Worm (Caenorhabditis elegans) whole organism, L2 larva: ENCODE data around the gene F18E9.7.

Experiments used
- C34F6.9 ChIP-seq: fragments of 150-350 bp; optimal IDR thresholded peaks from 2 replicates; lab custom pipeline; 2014; ENCODE audit warnings: missing biosample characterization, missing genetic modification characterization
- F13H6.1 ChIP-seq: sonication (generic microtip); optimal IDR thresholded peaks from 2 replicates; lab custom pipeline; 2016; ENCODE audit warnings: missing genetic modification characterization, missing compliant biosample characterization
- R02D3.7 ChIP-seq: fragments of 150-350 bp; optimal IDR thresholded peaks from 2 replicates; lab custom pipeline; 2014; ENCODE audit warnings: missing biosample characterization, missing genetic modification characterization
- Y55F3AM.14 ChIP-seq: fragments of 200-800 bp; sonication (Bioruptor generic); optimal IDR thresholded peaks from 2 replicates; lab custom pipeline; 2018; ENCODE audit warnings: mild to moderate bottlenecking, missing genetic modification characterization, missing compliant biosample characterization
- ZK546.5 ChIP-seq: sonication (generic microtip); optimal IDR thresholded peaks from 2 replicates; lab custom pipeline; 2017; ENCODE audit warnings: missing biosample characterization, missing genetic modification characterization
- aly-2 ChIP-seq: fragments of 150-350 bp; optimal IDR thresholded peaks from 2 replicates; lab custom pipeline; 2014; ENCODE audit warnings: missing biosample characterization, missing genetic modification characterization
- ama-1 ChIP-seq: fragments of 150-350 bp; optimal IDR thresholded peaks from 2 replicates; lab custom pipeline; 2018; ENCODE audit warnings: inconsistent platforms
- blmp-1 ChIP-seq: sonication (generic microtip); optimal IDR thresholded peaks from 2 replicates; lab custom pipeline; 2017; ENCODE audit warnings: missing genetic modification characterization, mild to moderate bottlenecking, missing compliant biosample characterization, antibody characterized with exemption, moderate library complexity; ENCODE audit not compliant: insufficient read depth
- ceh-16 ChIP-seq: fragments of 150-350 bp; optimal IDR thresholded peaks from 2 replicates; lab custom pipeline; 2014; ENCODE audit warnings: missing biosample characterization, missing genetic modification characterization
- ceh-82 ChIP-seq: fragments of 150-350 bp; optimal IDR thresholded peaks from 2 replicates; lab custom pipeline; 2014; ENCODE audit warnings: missing biosample characterization, missing genetic modification characterization
- crh-2 ChIP-seq: sonication (generic microtip); optimal IDR thresholded peaks from 2 replicates; lab custom pipeline; 2017; ENCODE audit warnings: missing biosample characterization, missing genetic modification characterization
- dmd-4 ChIP-seq: sonication (generic microtip); optimal IDR thresholded peaks from 2 replicates; lab custom pipeline; 2017; ENCODE audit warnings: missing biosample characterization, missing genetic modification characterization
- egl-27 ChIP-seq: sonication (generic microtip); optimal IDR thresholded peaks from 3 replicates; lab custom pipeline; 2017; ENCODE audit warnings: missing biosample characterization, missing genetic modification reagents, missing genetic modification characterization
- elt-3 ChIP-seq: sonication (generic microtip); optimal IDR thresholded peaks from 2 replicates; lab custom pipeline; 2017; ENCODE audit warnings: missing biosample characterization, missing genetic modification characterization
- fos-1 ChIP-seq: fragments of 150-350 bp; optimal IDR thresholded peaks from 2 replicates; lab custom pipeline; 2014; ENCODE audit warnings: missing biosample characterization, missing genetic modification characterization
- gmeb-1 ChIP-seq: fragments of 150-350 bp; optimal IDR thresholded peaks from 2 replicates; lab custom pipeline; 2014; ENCODE audit warnings: missing biosample characterization, missing genetic modification characterization
- lin-11 ChIP-seq: fragments of 150-350 bp; sonication (generic microtip); optimal IDR thresholded peaks from 2 replicates; lab custom pipeline; 2014; ENCODE audit warnings: missing biosample characterization, missing genetic modification characterization, inconsistent platforms, mixed read lengths
- lin-13 ChIP-seq: fragments of 150-350 bp; optimal IDR thresholded peaks from 2 replicates; lab custom pipeline; 2014; ENCODE audit warnings: missing biosample characterization, missing genetic modification reagents, missing genetic modification characterization
- lsy-2 ChIP-seq, 2 experiments: fragments of 150-350 bp in 1 of 2; sonication (generic microtip) in 1 of 2; optimal IDR thresholded peaks; 2 replicates each; lab custom pipeline; 2014 to 2017; ENCODE audit warnings: missing biosample characterization in 2 of 2, missing genetic modification characterization in 2 of 2
- mab-5 ChIP-seq: fragments of 150-350 bp; optimal IDR thresholded peaks from 2 replicates; lab custom pipeline; 2014; ENCODE audit warnings: missing biosample characterization, missing genetic modification characterization
- mbf-1 ChIP-seq: sonication (generic microtip); optimal IDR thresholded peaks from 2 replicates; lab custom pipeline; 2017; ENCODE audit warnings: missing biosample characterization, missing genetic modification characterization
- mdl-1 ChIP-seq, 2 experiments: fragments of 150-350 bp in 1 of 2; sonication (generic microtip) in 1 of 2; optimal IDR thresholded peaks; 2 replicates each; lab custom pipeline; 2017; ENCODE audit warnings: missing biosample characterization in 2 of 2, missing genetic modification characterization in 2 of 2
- nhr-10 ChIP-seq: sonication (generic microtip); optimal IDR thresholded peaks from 2 replicates; lab custom pipeline; 2017; ENCODE audit warnings: missing biosample characterization, missing genetic modification characterization
- nhr-11 ChIP-seq: fragments of 150-350 bp; optimal IDR thresholded peaks from 2 replicates; lab custom pipeline; 2014; ENCODE audit warnings: missing biosample characterization, missing genetic modification characterization
- nhr-12 ChIP-seq: fragments of 150-350 bp; optimal IDR thresholded peaks from 2 replicates; lab custom pipeline; 2014; ENCODE audit warnings: missing biosample characterization, missing genetic modification characterization
- nhr-129 ChIP-seq: fragments of 150-350 bp; optimal IDR thresholded peaks from 2 replicates; lab custom pipeline; 2014; ENCODE audit warnings: missing biosample characterization, missing genetic modification characterization
- nhr-21 ChIP-seq: fragments of 150-350 bp; optimal IDR thresholded peaks from 2 replicates; lab custom pipeline; 2014; ENCODE audit warnings: missing biosample characterization, missing genetic modification characterization
- nhr-237 ChIP-seq: fragments of 150-350 bp; optimal IDR thresholded peaks from 2 replicates; lab custom pipeline; 2014; ENCODE audit warnings: missing biosample characterization, missing genetic modification characterization
- nhr-25 ChIP-seq: fragments of 150-350 bp; sonication (generic microtip); optimal IDR thresholded peaks from 3 replicates; lab custom pipeline; 2014; ENCODE audit warnings: missing biosample characterization, missing genetic modification characterization
- nhr-6 ChIP-seq: fragments of 150-350 bp; optimal IDR thresholded peaks from 2 replicates; lab custom pipeline; 2014; ENCODE audit warnings: missing biosample characterization, missing genetic modification characterization
- nhr-77 ChIP-seq: fragments of 150-350 bp; optimal IDR thresholded peaks from 2 replicates; lab custom pipeline; 2014; ENCODE audit warnings: missing biosample characterization, missing genetic modification characterization
- peb-1 ChIP-seq: fragments of 150-350 bp; optimal IDR thresholded peaks from 2 replicates; lab custom pipeline; 2014; ENCODE audit warnings: missing biosample characterization, missing genetic modification characterization
- sem-4 ChIP-seq: fragments of 150-350 bp; optimal IDR thresholded peaks from 2 replicates; lab custom pipeline; 2014; ENCODE audit warnings: missing biosample characterization, missing genetic modification reagents, missing genetic modification characterization
- skn-1 ChIP-seq: sonication (generic microtip); optimal IDR thresholded peaks from 2 replicates; lab custom pipeline; 2017; ENCODE audit warnings: missing biosample characterization, missing genetic modification characterization
- sma-3 ChIP-seq: sonication (generic microtip); optimal IDR thresholded peaks from 2 replicates; lab custom pipeline; 2016; ENCODE audit warnings: missing genetic modification reagents, missing genetic modification characterization, missing compliant biosample characterization
- sma-9 ChIP-seq, 2 experiments: fragments of 150-350 bp in 1 of 2; sonication (generic microtip) in 1 of 2; optimal IDR thresholded peaks; 2 replicates each; lab custom pipeline; 2014 to 2016; ENCODE audit warnings: missing genetic modification characterization in 2 of 2, mild to moderate bottlenecking in 1 of 2, missing biosample characterization in 1 of 2, missing compliant biosample characterization in 1 of 2, missing genetic modification reagents in 1 of 2, moderate library complexity in 1 of 2
- snpc-4 ChIP-seq: fragments of 150-350 bp; optimal IDR thresholded peaks from 2 replicates; lab custom pipeline; 2014; ENCODE audit warnings: missing biosample characterization, missing genetic modification characterization
- unc-39 ChIP-seq: fragments of 150-350 bp; optimal IDR thresholded peaks from 2 replicates; lab custom pipeline; 2014; ENCODE audit warnings: missing biosample characterization, missing genetic modification characterization
- unc-55 ChIP-seq: fragments of 150-350 bp; sonication (generic microtip); optimal IDR thresholded peaks from 3 replicates; lab custom pipeline; 2014; ENCODE audit warnings: missing biosample characterization, missing genetic modification reagents, missing genetic modification characterization
- unc-62 ChIP-seq: fragments of 150-350 bp; optimal IDR thresholded peaks from 2 replicates; lab custom pipeline; 2014; ENCODE audit warnings: missing biosample characterization, missing genetic modification reagents, missing genetic modification characterization
- zag-1 ChIP-seq: fragments of 150-350 bp; optimal IDR thresholded peaks from 2 replicates; lab custom pipeline; 2014; ENCODE audit warnings: missing biosample characterization, missing genetic modification characterization
- ztf-1 ChIP-seq: fragments of 200-800 bp; sonication (Bioruptor generic); conservative IDR thresholded peaks from 2 replicates; pipeline ENCODE4 v1.3.6; 2022; ENCODE audit warnings: missing genetic modification characterization, missing compliant biosample characterization
- ztf-11 ChIP-seq: sonication (generic microtip); optimal IDR thresholded peaks from 2 replicates; lab custom pipeline; 2017; ENCODE audit warnings: missing biosample characterization, missing genetic modification characterization
- ztf-4 ChIP-seq: fragments of 150-350 bp; optimal IDR thresholded peaks from 2 replicates; lab custom pipeline; 2014; ENCODE audit warnings: missing biosample characterization, missing genetic modification characterization

F18E9.7 gene

DNA sequence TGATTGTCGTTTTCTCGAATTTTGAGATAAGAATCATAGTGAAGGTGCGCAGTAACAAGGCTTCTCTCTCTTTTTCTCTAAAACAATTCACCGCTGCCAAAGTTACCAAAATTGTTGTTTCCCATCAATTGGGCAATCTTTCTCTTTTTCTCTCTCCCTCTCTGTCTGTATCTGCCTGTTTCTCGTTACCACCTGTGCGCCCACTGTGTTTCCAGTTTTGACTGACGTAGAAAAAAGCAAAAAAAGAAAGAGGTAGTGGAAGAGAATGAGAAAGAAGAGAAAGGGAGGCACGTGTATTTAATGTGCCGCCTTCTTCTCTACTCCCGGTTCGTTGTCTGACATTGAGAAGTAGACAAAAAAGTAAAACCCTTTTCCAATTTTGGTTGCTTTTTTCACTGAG, 47.4 kb downstream of the F18E9.7 start:
- TF ChIP-seq unc-55 (GFP tag; lab: Kevin White, UChicago) (no peak), nhr-11 (no peak), lsy-2 (tag; optimal IDR thresholded peaks at IDR 0.05; lab: Kevin White, UChicago) (peak in 1 of 2 experiments; percentile 40), nhr-6 (tag; lab: Kevin White, UChicago) (peak; percentile 73), ztf-4 (tag; lab: Kevin White, UChicago) (no peak), ceh-16 (tag; lab: Kevin White, UChicago) (peak; percentile 77), crh-2 (tag; lab: Kevin White, UChicago) (peak; percentile 80), nhr-25 (tag; lab: Kevin White, UChicago) (peak; percentile 95), mdl-1 (tag; optimal IDR thresholded peaks at IDR 0.05; lab: Kevin White, UChicago) (peak; percentile 49 to 88), sem-4 (peak; percentile 41), fos-1 (tag; lab: Kevin White, UChicago) (peak; percentile 66), mbf-1 (tag; lab: Kevin White, UChicago) (no peak), ama-1 (lab: Kevin White, UChicago) (no peak), egl-27 (tag; lab: Kevin White, UChicago) (peak; percentile 40), snpc-4 (tag; lab: Kevin White, UChicago) (no peak), sma-3 (GFP tag; lab: Kevin White, UChicago) (peak; percentile 70), F13H6.1 (tag; lab: Kevin White, UChicago) (peak; percentile 64), sma-9 (GFP tag; optimal IDR thresholded peaks at IDR 0.05; lab: Kevin White, UChicago) (peak; percentile 82), sma-9 (tag; optimal IDR thresholded peaks at IDR 0.05; lab: Kevin White, UChicago) (no peak), gmeb-1 (tag; lab: Kevin White, UChicago) (peak; percentile 47), nhr-129 (tag; lab: Kevin White, UChicago) (peak; percentile 72), zag-1 (tag; lab: Kevin White, UChicago) (no peak), blmp-1 (peak; percentile 94), nhr-12 (no peak), Y55F3AM.14 (GFP tag; lab: Kevin White, UChicago) (no peak), nhr-21 (tag; lab: Kevin White, UChicago) (peak; percentile 66), C34F6.9 (tag; lab: Kevin White, UChicago) (peak; percentile 68), skn-1 (tag; lab: Kevin White, UChicago) (no peak), peb-1 (no peak), lin-11 (no peak), mab-5 (tag; lab: Kevin White, UChicago) (no peak), lin-13 (peak; percentile 41)
- TF ChIP-seq, all 48 proteins: peak for 18

DNA sequence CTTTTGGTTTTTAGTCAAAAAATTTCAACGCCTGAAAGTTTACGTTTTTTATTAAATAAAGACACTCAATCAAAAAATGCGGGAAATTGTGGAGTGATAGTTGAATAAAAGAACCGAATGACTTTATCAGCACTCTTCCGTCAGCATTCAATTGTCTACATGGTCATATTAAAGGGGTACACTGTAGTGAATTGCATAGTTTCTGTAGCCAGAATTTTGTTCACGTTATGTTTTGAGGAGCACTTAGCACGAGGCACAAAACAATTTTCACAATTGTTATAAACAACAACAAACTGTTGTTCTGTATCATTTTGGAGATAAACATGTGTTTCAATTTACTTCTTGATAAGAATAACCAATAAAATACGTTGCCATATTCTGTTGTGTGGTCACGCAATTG, 48.5 kb downstream of the F18E9.7 start, which contains the start of gene D2021.4:
D2021.4 (minus strand) TSS at position 48 of the 400 bp plus-strand sequence.
- TF ChIP-seq F13H6.1 (tag; lab: Kevin White, UChicago) (peak; percentile 46), sma-9 (GFP tag; optimal IDR thresholded peaks at IDR 0.05; lab: Kevin White, UChicago) (peak; percentile 24), sma-9 (tag; optimal IDR thresholded peaks at IDR 0.05; lab: Kevin White, UChicago) (no peak), crh-2 (tag; lab: Kevin White, UChicago) (peak; percentile 52), fos-1 (tag; lab: Kevin White, UChicago) (peak; percentile 34), gmeb-1 (tag; lab: Kevin White, UChicago) (no peak), nhr-6 (tag; lab: Kevin White, UChicago) (no peak)

ce11 chrX:8545971-8546442, 51.5 kb downstream of the F18E9.7 start, which contains the start of gene sdha-1:
Gene sdha-1, minus strand, starts transcription at chrX:8546021.
- no peak for TF ChIP-seq nhr-237 (tag; lab: Kevin White, UChicago)
- TF ChIP-seq ztf-1 (GFP tag; lab: Robert Waterston, UW): no peak
- TF ChIP-seq peb-1: no peak
- TF ChIP-seq crh-2 (tag; lab: Kevin White, UChicago): peak; percentile 95
- TF ChIP-seq aly-2 (tag; lab: Kevin White, UChicago): no peak
- peak; percentile 90 for TF ChIP-seq nhr-6 (tag; lab: Kevin White, UChicago)
- TF ChIP-seq elt-3 (tag; lab: Kevin White, UChicago): no peak
- TF ChIP-seq ceh-16 (tag; lab: Kevin White, UChicago): peak; percentile 66
- TF ChIP-seq snpc-4 (tag; lab: Kevin White, UChicago): peak; percentile 82
- TF ChIP-seq unc-62 (GFP tag; lab: Kevin White, UChicago): no peak
- peak; percentile 81 for TF ChIP-seq egl-27 (tag; lab: Kevin White, UChicago)
- TF ChIP-seq nhr-25 (tag; lab: Kevin White, UChicago): peak; percentile 84
- no peak for TF ChIP-seq unc-39
- peak; percentile 86 for TF ChIP-seq unc-55 (GFP tag; lab: Kevin White, UChicago)
- no peak for TF ChIP-seq nhr-77 (tag; lab: Kevin White, UChicago)
- peak; percentile 82 for TF ChIP-seq gmeb-1 (tag; lab: Kevin White, UChicago)
- peak; percentile 88 for TF ChIP-seq sma-3 (GFP tag; lab: Kevin White, UChicago)
- TF ChIP-seq skn-1 (tag; lab: Kevin White, UChicago): no peak
- TF ChIP-seq ceh-82 (tag; lab: Kevin White, UChicago): no peak
- no peak for TF ChIP-seq ZK546.5 (tag; lab: Kevin White, UChicago)
- TF ChIP-seq nhr-11: no peak
- TF ChIP-seq zag-1 (tag; lab: Kevin White, UChicago): peak; percentile 77
- no peak for TF ChIP-seq nhr-12
- peak; percentile 16 for TF ChIP-seq nhr-10
- no peak for TF ChIP-seq dmd-4 (tag; lab: Kevin White, UChicago)
- TF ChIP-seq ztf-11: no peak
- TF ChIP-seq C34F6.9 (tag; lab: Kevin White, UChicago): peak; percentile 94
- TF ChIP-seq lsy-2 (tag; optimal IDR thresholded peaks at IDR 0.05; lab: Kevin White, UChicago): peak; percentile 44 to 88
- TF ChIP-seq nhr-21 (tag; lab: Kevin White, UChicago): peak; percentile 73
- TF ChIP-seq fos-1 (tag; lab: Kevin White, UChicago): peak; percentile 90
- TF ChIP-seq Y55F3AM.14 (GFP tag; lab: Kevin White, UChicago): peak; percentile 12
- TF ChIP-seq mbf-1 (tag; lab: Kevin White, UChicago): no peak
- TF ChIP-seq R02D3.7 (tag; lab: Kevin White, UChicago): no peak
- TF ChIP-seq mdl-1 (tag; optimal IDR thresholded peaks at IDR 0.05; lab: Kevin White, UChicago): peak; percentile 37 to 78
- TF ChIP-seq sma-9 (GFP tag; optimal IDR thresholded peaks at IDR 0.05; lab: Kevin White, UChicago): peak; percentile 92
- TF ChIP-seq sma-9 (tag; optimal IDR thresholded peaks at IDR 0.05; lab: Kevin White, UChicago): no peak
- TF ChIP-seq lin-11: peak; percentile 62
